Worm (Caenorhabditis elegans): ENCODE results near the gene F42A8.1.

Gene F42A8.1

DNA sequence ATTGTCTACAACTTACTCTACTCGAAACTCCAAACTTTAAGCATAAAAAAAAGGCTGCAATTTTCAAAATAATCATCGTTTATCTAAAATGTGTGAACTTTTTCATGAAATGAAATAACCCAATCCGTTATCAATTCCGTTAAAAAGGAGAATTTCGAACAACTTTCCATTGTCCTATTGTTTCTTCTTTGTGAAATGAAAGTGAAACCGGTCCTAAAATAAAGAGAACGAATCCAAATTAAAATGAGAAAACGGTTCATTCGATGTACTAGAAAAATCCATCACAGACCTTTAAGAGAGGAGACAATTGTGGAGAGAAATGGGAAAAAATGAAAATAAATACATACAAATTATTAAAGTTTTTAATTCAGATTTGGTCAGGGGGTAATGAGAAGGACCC, 50.7 kb downstream of the F42A8.1 start, which contains the start of gene C01G6.9:
TSS of gene C01G6.9 (minus strand) at position 141 of the 400 bp plus-strand sequence.
- no peak for TF ChIP-seq cnd-1 (tag; optimal IDR thresholded peaks at IDR 0.05)
- TF ChIP-seq unc-62 (GFP tag; optimal IDR thresholded peaks at IDR 0.05), result no peak
- TF ChIP-seq tbx-8 (GFP tag; optimal IDR thresholded peaks at IDR 0.05), result no peak
- no peak for TF ChIP-seq blmp-1 (tag; optimal IDR thresholded peaks at IDR 0.05)
- TF ChIP-seq ces-1 (GFP tag; optimal IDR thresholded peaks at IDR 0.05), result no peak
- no peak for TF ChIP-seq nhr-76 (tag; optimal IDR thresholded peaks at IDR 0.05)
- TF ChIP-seq sem-2 (GFP tag; optimal IDR thresholded peaks at IDR 0.05), result no peak
- TF ChIP-seq ham-2 (GFP tag; optimal IDR thresholded peaks at IDR 0.05), result no peak
- no peak for TF ChIP-seq M03D4.4 (tag; optimal IDR thresholded peaks at IDR 0.05)
- TF ChIP-seq pha-4 (tag; optimal IDR thresholded peaks at IDR 0.05), result no peak
- TF ChIP-seq mls-2 (tag; optimal IDR thresholded peaks at IDR 0.05), result no peak
- TF ChIP-seq ceh-43 (GFP tag; optimal IDR thresholded peaks at IDR 0.05), result no peak
- no peak for TF ChIP-seq lin-13 (tag; optimal IDR thresholded peaks at IDR 0.05)
- TF ChIP-seq elt-1 (tag; optimal IDR thresholded peaks at IDR 0.05; ENCODE audit: borderline replicate concordance, insufficient read depth), result no peak
- TF ChIP-seq nhr-12 (tag; optimal IDR thresholded peaks at IDR 0.05), result no peak
- TF ChIP-seq nhr-28 (tag; optimal IDR thresholded peaks at IDR 0.05), result no peak

DNA sequence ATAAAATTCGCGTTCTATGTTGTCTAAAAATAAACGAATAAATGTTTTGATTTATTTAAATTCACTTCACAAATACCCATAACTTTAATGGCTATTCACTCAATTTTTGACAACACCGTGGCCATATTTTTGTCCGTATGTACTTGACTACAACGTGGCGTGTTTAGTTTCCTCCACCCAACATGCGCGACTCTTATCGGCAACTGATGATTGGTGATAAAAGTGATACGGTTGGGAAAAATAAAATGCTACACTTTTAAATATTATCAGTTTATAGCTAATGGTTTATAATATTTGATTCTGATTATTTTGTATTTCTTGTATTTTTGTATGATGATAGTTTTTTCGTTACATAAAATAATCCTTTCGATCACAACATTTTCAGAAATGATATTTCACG, 54.8 kb downstream of the F42A8.1 start, which contains the start of gene acs-7:
TSS of gene acs-7 (plus strand) at position 386 of the 400 bp plus-strand sequence.
- TF ChIP-seq tbx-8 (GFP tag; optimal IDR thresholded peaks at IDR 0.05), result no peak
- TF ChIP-seq ham-2 (GFP tag; optimal IDR thresholded peaks at IDR 0.05), result no peak
- TF ChIP-seq elt-1 (tag; optimal IDR thresholded peaks at IDR 0.05; ENCODE audit: borderline replicate concordance, insufficient read depth), result no peak
- TF ChIP-seq zip-8 (tag; optimal IDR thresholded peaks at IDR 0.05), result no peak
- TF ChIP-seq unc-120 (tag; optimal IDR thresholded peaks at IDR 0.05; ENCODE audit: poor library complexity, severe bottlenecking), result no peak
- no peak for TF ChIP-seq M03D4.4 (tag; optimal IDR thresholded peaks at IDR 0.05)
- no peak for TF ChIP-seq unc-62 (GFP tag; optimal IDR thresholded peaks at IDR 0.05)
- TF ChIP-seq blmp-1 (tag; optimal IDR thresholded peaks at IDR 0.05), result no peak
- no peak for TF ChIP-seq ztf-11 (tag; optimal IDR thresholded peaks at IDR 0.05)
- TF ChIP-seq nhr-28 (tag; optimal IDR thresholded peaks at IDR 0.05), result no peak
